Fruit fly (Drosophila melanogaster) whole organism, wandering third instar larva: ENCODE data around the gene lds.

Experiments used
- Abd-B ChIP-seq: fragments of >200 bp; optimal IDR thresholded peaks from 2 replicates; lab custom pipeline; 2017; ENCODE audit warnings: missing biosample characterization, missing genetic modification characterization
- HLH106 ChIP-seq: fragments of 200-800 bp; optimal IDR thresholded peaks from 3 replicates; lab custom pipeline; 2019; ENCODE audit warnings: missing biosample characterization, mild to moderate bottlenecking, missing genetic modification characterization, moderate library complexity
- Hr78 ChIP-seq: fragments of >200 bp; optimal IDR thresholded peaks from 2 replicates; lab custom pipeline; 2017; ENCODE audit warnings: missing biosample characterization, missing genetic modification characterization
- Jra ChIP-seq: sonication (Bioruptor generic); optimal IDR thresholded peaks from 2 replicates; lab custom pipeline; 2016; ENCODE audit warnings: missing biosample characterization, missing genetic modification characterization
- Myc ChIP-seq: fragments of >200 bp; optimal IDR thresholded peaks from 2 replicates; lab custom pipeline; 2017
- N ChIP-seq: fragments of >200 bp; optimal IDR thresholded peaks from 2 replicates; lab custom pipeline; 2018; ENCODE audit warnings: missing biosample characterization, missing external identifiers, missing genetic modification characterization
- br ChIP-seq: fragments of 200-800 bp; sonication (Bioruptor generic); optimal IDR thresholded peaks from 2 replicates; lab custom pipeline; 2016; ENCODE audit warnings: missing biosample characterization, missing genetic modification characterization
- dl ChIP-seq, 2 experiments: fragments of 175-275, 200-275 bp in 1 of 2; fragments of 200-275 bp in 1 of 2; sonication (Bioruptor generic); optimal IDR thresholded peaks; lab custom pipeline; 2018; ENCODE audit warnings: mild to moderate bottlenecking in 2 of 2, missing biosample characterization in 2 of 2, missing genetic modification characterization in 2 of 2, moderate library complexity in 2 of 2; ENCODE audit not compliant: partially characterized antibody in 2 of 2, insufficient read depth in 1 of 2
- dmrt93B ChIP-seq: fragments of 200-800 bp; sonication (Bioruptor generic); optimal IDR thresholded peaks from 2 replicates; lab custom pipeline; 2018; ENCODE audit warnings: missing biosample characterization, mild to moderate bottlenecking, missing genetic modification characterization
- pan ChIP-seq: fragments of >200 bp; optimal IDR thresholded peaks from 2 replicates; lab custom pipeline; 2017
- sage ChIP-seq: fragments of 200-800 bp; sonication (Bioruptor generic); optimal IDR thresholded peaks from 2 replicates; lab custom pipeline; 2016; ENCODE audit warnings: missing biosample characterization, mild to moderate bottlenecking, missing genetic modification characterization

- no peak for TF ChIP-seq dmrt93B (GFP tag; lab: Kevin White, UChicago)
- no peak for TF ChIP-seq dl (GFP tag; optimal IDR thresholded peaks at IDR 0.05; lab: Kevin White, UChicago; ENCODE audit: insufficient read depth in 1 of 2, partially characterized antibody in 2 of 2)
- no peak for TF ChIP-seq sage (GFP tag; lab: Kevin White, UChicago)
- TF ChIP-seq Myc (lab: Kevin White, UChicago): no peak
- no peak for TF ChIP-seq Jra (GFP tag; lab: Kevin White, UChicago)
- no peak for TF ChIP-seq Abd-B
- no peak for TF ChIP-seq Hr78 (GFP tag; lab: Kevin White, UChicago)
- TF ChIP-seq pan (lab: Kevin White, UChicago): no peak
- no peak for TF ChIP-seq HLH106
- TF ChIP-seq N: no peak
- TF ChIP-seq br (GFP tag; lab: Kevin White, UChicago): no peak
Observed at dm6 chr3R:7913551-7913950, 6.7 kb upstream of the lds start, which contains the start of gene kipf.
